Fruit fly (Drosophila melanogaster) whole organism, adult: ENCODE results near the gene SmydA-4.
A peak's percentile ranks its signal among the peaks of the same experiment; 100 is the strongest.

Experiments used
- CG14711 ChIP-seq: fragments of 200-800 bp; sonication (Bioruptor generic); optimal IDR thresholded peaks from 2 replicates; lab custom pipeline; 2018; ENCODE audit warnings: missing biosample characterization, mild to moderate bottlenecking, missing genetic modification characterization, moderate library complexity
- CG5204 ChIP-seq: fragments of 200-800 bp; sonication (Bioruptor generic); optimal IDR thresholded peaks from 2 replicates; lab custom pipeline; 2016; ENCODE audit warnings: missing biosample characterization, missing genetic modification characterization
- CG7101 ChIP-seq: fragments of 200-800 bp; sonication (Bioruptor generic); optimal IDR thresholded peaks from 2 replicates; lab custom pipeline; 2018; ENCODE audit warnings: missing biosample characterization, mild to moderate bottlenecking, missing genetic modification characterization, moderate library complexity
- Mnt ChIP-seq: fragments of 200-800 bp; sonication (Bioruptor generic); optimal IDR thresholded peaks from 2 replicates; lab custom pipeline; 2016; ENCODE audit warnings: missing biosample characterization, mild to moderate bottlenecking, missing genetic modification characterization
- kay ChIP-seq: fragments of 200-800 bp; sonication (Bioruptor generic); peaks from one replicate; lab custom pipeline; 2016; ENCODE audit warnings: missing biosample characterization, missing genetic modification characterization, borderline replicate concordance
- tj ChIP-seq: fragments of 200-800 bp; sonication (Bioruptor generic); optimal IDR thresholded peaks from 3 replicates; lab custom pipeline; 2017; ENCODE audit warnings: missing biosample characterization, mild to moderate bottlenecking, missing genetic modification characterization, moderate library complexity

dm6 chrX:11086250-11086649 lies 41.7 kb downstream of the SmydA-4 start, which contains the start of gene sev:
- no peak for TF ChIP-seq Mnt (GFP tag; lab: Kevin White, UChicago)
- TF ChIP-seq CG7101 = no peak
- TF ChIP-seq CG14711 (tag; lab: Kevin White, UChicago) = no peak
- TF ChIP-seq kay (GFP tag; lab: Kevin White, UChicago) = no peak
- no peak for TF ChIP-seq CG5204 (GFP tag; lab: Kevin White, UChicago)
- TF ChIP-seq tj (GFP tag; lab: Kevin White, UChicago) = peak; percentile 25
